Fruit fly (Drosophila melanogaster) whole organism, embryonic: ENCODE measurements around the gene fred.

Source experiments
- Asciz ChIP-seq: fragments of 200-800 bp; sonication (Bioruptor generic); optimal IDR thresholded peaks from 2 replicates; lab custom pipeline; 2017; ENCODE audit warnings: missing biosample characterization, mild to moderate bottlenecking, missing genetic modification characterization, missing genetic modification reagents
- Atf-2 ChIP-seq: fragments of 200-800 bp; sonication (Bioruptor generic); optimal IDR thresholded peaks from 2 replicates; lab custom pipeline; 2016; ENCODE audit warnings: missing biosample characterization, missing genetic modification characterization
- CG1024 ChIP-seq: fragments of 200-800 bp; sonication (Bioruptor generic); IDR thresholded peaks from 2 replicates; pipeline ENCODE4 v1.3.6; 2022; ENCODE audit warnings: missing biosample characterization, missing genetic modification characterization
- CG11456 ChIP-seq: fragments of 200-800 bp; sonication (Bioruptor generic); IDR thresholded peaks from 3 replicates; pipeline ENCODE4 v1.3.6; 2022; ENCODE audit warnings: missing biosample characterization, missing genetic modification characterization
- CG13296 ChIP-seq: fragments of 200-800 bp; sonication (Bioruptor generic); optimal IDR thresholded peaks from 3 replicates; lab custom pipeline; 2018; ENCODE audit warnings: missing biosample characterization, mild to moderate bottlenecking, missing genetic modification characterization
- CG13624 ChIP-seq: fragments of 200-800 bp; sonication (Bioruptor generic); optimal IDR thresholded peaks from 2 replicates; lab custom pipeline; 2016; ENCODE audit warnings: missing biosample characterization, missing genetic modification characterization
- CG1602 ChIP-seq: fragments of 200-800 bp; sonication (Bioruptor generic); optimal IDR thresholded peaks from 3 replicates; lab custom pipeline; 2016; ENCODE audit warnings: missing biosample characterization, missing genetic modification characterization
- CG17328 ChIP-seq: fragments of 200-800 bp; sonication (Bioruptor generic); IDR thresholded peaks from 2 replicates; pipeline ENCODE4 v1.3.6; 2022; ENCODE audit warnings: missing biosample characterization, missing genetic modification characterization
- CG17568 ChIP-seq: fragments of 200-800 bp; sonication (Bioruptor generic); optimal IDR thresholded peaks from 2 replicates; lab custom pipeline; 2018; ENCODE audit warnings: missing biosample characterization, mild to moderate bottlenecking, missing genetic modification characterization, moderate library complexity
- CG17829 ChIP-seq: fragments of 200-800 bp; optimal IDR thresholded peaks from 2 replicates; lab custom pipeline; 2019; ENCODE audit warnings: missing biosample characterization, mild to moderate bottlenecking, missing genetic modification characterization, moderate library complexity
- CG18262 ChIP-seq: fragments of 200-800 bp; optimal IDR thresholded peaks from 3 replicates; lab custom pipeline; 2019; ENCODE audit warnings: missing biosample characterization, mild to moderate bottlenecking, missing genetic modification characterization, moderate library complexity
- CG30403 ChIP-seq: fragments of 200-800 bp; sonication (Bioruptor generic); optimal IDR thresholded peaks from 3 replicates; lab custom pipeline; 2016; ENCODE audit warnings: missing biosample characterization, missing genetic modification characterization
- CG32767 ChIP-seq: fragments of 200-800 bp; sonication (Bioruptor generic); IDR thresholded peaks from 2 replicates; pipeline ENCODE4 v1.3.6; 2022; ENCODE audit warnings: missing biosample characterization, missing genetic modification characterization
- CG34422 ChIP-seq: fragments of 200-800 bp; sonication (Bioruptor generic); IDR thresholded peaks from 3 replicates; pipeline ENCODE4 v1.3.6; 2022; ENCODE audit warnings: missing biosample characterization, missing genetic modification characterization
- CG4282 ChIP-seq: fragments of 200-800 bp; sonication (Bioruptor generic); optimal IDR thresholded peaks from 2 replicates; lab custom pipeline; 2016; ENCODE audit warnings: missing biosample characterization, missing genetic modification characterization
- CG4360 ChIP-seq: fragments of 200-800 bp; sonication (Bioruptor generic); IDR thresholded peaks from 2 replicates; pipeline ENCODE4 v1.3.6; 2022; ENCODE audit warnings: missing biosample characterization, missing genetic modification characterization
- CG4617 ChIP-seq: fragments of 200-800 bp; sonication (Bioruptor generic); optimal IDR thresholded peaks from 3 replicates; lab custom pipeline; 2016; ENCODE audit warnings: missing biosample characterization, missing genetic modification characterization, borderline replicate concordance
- CG6272 ChIP-seq: fragments of 200-800 bp; sonication (Bioruptor generic); IDR thresholded peaks from 2 replicates; pipeline ENCODE4 v1.3.6; 2022; ENCODE audit warnings: missing biosample characterization, missing genetic modification characterization
- CG8765 ChIP-seq: fragments of 200-800 bp; sonication (Bioruptor generic); IDR thresholded peaks from 2 replicates; pipeline ENCODE4 v1.3.6; 2022; ENCODE audit warnings: missing biosample characterization, missing genetic modification characterization
- Dp ChIP-seq: fragments of 200-800 bp; sonication (Bioruptor generic); optimal IDR thresholded peaks from 2 replicates; lab custom pipeline; 2018; ENCODE audit warnings: missing biosample characterization, mild to moderate bottlenecking, missing genetic modification characterization, moderate library complexity
- Ets65A ChIP-seq: fragments of 200-800 bp; sonication (Bioruptor generic); peaks from one replicate; lab custom pipeline; 2016; ENCODE audit warnings: missing biosample characterization, missing genetic modification characterization
- GATAe ChIP-seq: fragments of 200-800 bp; sonication (Bioruptor generic); conservative IDR thresholded peaks from 2 replicates; pipeline ENCODE4 v1.3.6; 2022; ENCODE audit warnings: missing biosample characterization, missing genetic modification characterization
- H2.0 ChIP-seq: fragments of 200-800 bp; sonication (Bioruptor generic); IDR thresholded peaks from 2 replicates; pipeline ENCODE4 v1.3.6; 2022; ENCODE audit warnings: missing biosample characterization, missing genetic modification characterization
- Hr39 ChIP-seq: fragments of >200 bp; optimal IDR thresholded peaks from 2 replicates; lab custom pipeline; 2017
- Hr78 ChIP-seq, 2 experiments: fragments of 200-800 bp in 1 of 2; fragments of >200 bp in 1 of 2; sonication (Bioruptor generic) in 1 of 2; optimal IDR thresholded peaks; 2 replicates each; lab custom pipeline; 2017 to 2019; ENCODE audit warnings: missing biosample characterization in 2 of 2, missing genetic modification characterization in 2 of 2, mild to moderate bottlenecking in 1 of 2, moderate library complexity in 1 of 2
- Lhr ChIP-seq: fragments of 200-800 bp; sonication (Bioruptor generic); optimal IDR thresholded peaks from 3 replicates; lab custom pipeline; 2017; ENCODE audit warnings: mild to moderate bottlenecking, missing biosample characterization, missing genetic modification reagents, missing genetic modification characterization
- Myb ChIP-seq: fragments of 200-800 bp; sonication (Bioruptor generic); optimal IDR thresholded peaks from 2 replicates; lab custom pipeline; 2016; ENCODE audit warnings: missing biosample characterization, missing genetic modification characterization
- NFAT ChIP-seq: fragments of 200-800 bp; sonication (Bioruptor generic); IDR thresholded peaks from 2 replicates; pipeline ENCODE4 v1.3.6; 2022; ENCODE audit warnings: missing biosample characterization, missing genetic modification characterization
- Nf-YC ChIP-seq: fragments of 200-800 bp; optimal IDR thresholded peaks from 3 replicates; lab custom pipeline; 2019; ENCODE audit warnings: missing biosample characterization, mild to moderate bottlenecking, missing genetic modification characterization, moderate library complexity
- NfI ChIP-seq: fragments of 200-800 bp; sonication (Bioruptor generic); optimal IDR thresholded peaks from 3 replicates; lab custom pipeline; 2018; ENCODE audit warnings: missing biosample characterization, mild to moderate bottlenecking, missing genetic modification characterization, moderate library complexity
- Sox100B ChIP-seq: fragments of 200-800 bp; sonication (Bioruptor generic); optimal IDR thresholded peaks from 3 replicates; lab custom pipeline; 2018; ENCODE audit warnings: missing biosample characterization, mild to moderate bottlenecking, missing genetic modification characterization
- Sox102F ChIP-seq: fragments of 200-800 bp; sonication (Bioruptor generic); optimal IDR thresholded peaks from 2 replicates; lab custom pipeline; 2018; ENCODE audit warnings: missing biosample characterization, mild to moderate bottlenecking, missing genetic modification characterization, moderate library complexity
- Sry-β ChIP-seq: fragments of 200-800 bp; sonication (Bioruptor generic); optimal IDR thresholded peaks from 2 replicates; lab custom pipeline; 2018; ENCODE audit warnings: missing biosample characterization, mild to moderate bottlenecking, missing genetic modification characterization, moderate library complexity
- Tbp ChIP-seq: fragments of >200 bp; optimal IDR thresholded peaks from 2 replicates; lab custom pipeline; 2018; ENCODE audit warnings: missing biosample characterization, missing genetic modification characterization
- ab ChIP-seq: fragments of 200-800 bp; sonication (Bioruptor generic); optimal IDR thresholded peaks from 2 replicates; lab custom pipeline; 2016; ENCODE audit warnings: missing biosample characterization, missing genetic modification characterization
- amos ChIP-seq: fragments of 200-800 bp; sonication (Bioruptor generic); IDR thresholded peaks from 2 replicates; pipeline ENCODE4 v1.3.6; 2022; ENCODE audit warnings: missing biosample characterization, missing genetic modification characterization; ENCODE audit not compliant: partially characterized antibody
- ara ChIP-seq: fragments of 200-800 bp; sonication (Bioruptor generic); IDR thresholded peaks from 2 replicates; pipeline ENCODE4 v1.3.6; 2022; ENCODE audit warnings: missing biosample characterization, missing genetic modification characterization
- gcm ChIP-seq: fragments of 200-800 bp; sonication (Bioruptor generic); optimal IDR thresholded peaks from 2 replicates; lab custom pipeline; 2019; ENCODE audit warnings: missing biosample characterization, mild to moderate bottlenecking, missing genetic modification characterization, moderate library complexity
- gem ChIP-seq: fragments of 200-800 bp; sonication (Bioruptor generic); optimal IDR thresholded peaks from 2 replicates; lab custom pipeline; 2019; ENCODE audit warnings: missing biosample characterization, mild to moderate bottlenecking, missing genetic modification characterization, moderate library complexity
- gsb ChIP-seq: fragments of 200-800 bp; sonication (Bioruptor generic); IDR thresholded peaks from 2 replicates; pipeline ENCODE4 v1.3.6; 2022; ENCODE audit warnings: missing biosample characterization, missing genetic modification characterization
- hkb ChIP-seq, 2 experiments: fragments of 200-800 bp in 1 of 2; fragments of >200 bp in 1 of 2; sonication (Bioruptor generic) in 1 of 2; IDR thresholded peaks in 1 of 2; optimal IDR thresholded peaks in 1 of 2; 2 replicates each; pipeline versions ENCODE4 v1.3.6 to Lab custom; 2017 to 2022; ENCODE audit warnings: missing biosample characterization in 1 of 2, missing genetic modification characterization in 1 of 2
- lola ChIP-seq, 3 experiments: fragments of >200 bp in 2 of 3; fragments of 200-800 bp in 1 of 3; sonication (Bioruptor generic) in 1 of 3; optimal IDR thresholded peaks; 2 replicates each; lab custom pipeline; 2017 to 2019; ENCODE audit warnings: missing biosample characterization in 3 of 3, missing genetic modification characterization in 3 of 3, mild to moderate bottlenecking in 1 of 3, moderate library complexity in 1 of 3
- otp ChIP-seq: fragments of 200-800 bp; sonication (Bioruptor generic); IDR thresholded peaks from 3 replicates; pipeline ENCODE4, ENCODE4 v1.3.6; 2022; ENCODE audit warnings: missing biosample characterization, missing genetic modification characterization
- pita ChIP-seq: fragments of 200-800 bp; sonication (Bioruptor generic); optimal IDR thresholded peaks from 2 replicates; lab custom pipeline; 2017; ENCODE audit warnings: missing biosample characterization, mild to moderate bottlenecking, missing genetic modification characterization
- salm ChIP-seq: fragments of 200-800 bp; sonication (Bioruptor generic); optimal IDR thresholded peaks from 2 replicates; lab custom pipeline; 2018; ENCODE audit warnings: missing biosample characterization, mild to moderate bottlenecking, missing genetic modification characterization
- sim ChIP-seq: fragments of 200-800 bp; sonication (Bioruptor generic); IDR thresholded peaks from 2 replicates; pipeline ENCODE4 v1.3.6; 2022; ENCODE audit warnings: missing biosample characterization, missing genetic modification characterization
- slbo ChIP-seq: fragments of 200-800 bp; sonication (Bioruptor generic); IDR thresholded peaks from 2 replicates; pipeline ENCODE4 v1.3.6; 2022; ENCODE audit warnings: missing biosample characterization, missing genetic modification characterization
- tll ChIP-seq, 2 experiments: fragments of 200-800 bp in 1 of 2; fragments of >200 bp in 1 of 2; sonication (Bioruptor generic) in 1 of 2; optimal IDR thresholded peaks; 2 replicates each; lab custom pipeline; 2017 to 2019; ENCODE audit warnings: missing biosample characterization in 2 of 2, missing genetic modification characterization in 2 of 2, mild to moderate bottlenecking in 1 of 2, moderate library complexity in 1 of 2
- toy ChIP-seq: fragments of 200-800 bp; sonication (Bioruptor generic); IDR thresholded peaks from 2 replicates; pipeline ENCODE4 v1.3.6; 2022; ENCODE audit warnings: missing biosample characterization, missing genetic modification characterization
- wdn ChIP-seq: fragments of 200-800 bp; sonication (Bioruptor generic); IDR thresholded peaks from 2 replicates; pipeline ENCODE4 v1.3.6; 2022; ENCODE audit warnings: missing biosample characterization, missing genetic modification characterization
- wek ChIP-seq: fragments of 200-800 bp; sonication (Bioruptor generic); optimal IDR thresholded peaks from 3 replicates; lab custom pipeline; 2018; ENCODE audit warnings: missing biosample characterization, mild to moderate bottlenecking, missing genetic modification characterization, moderate library complexity
- yki ChIP-seq: fragments of >200 bp; optimal IDR thresholded peaks from 3 replicates; lab custom pipeline; 2018
- zfh2 ChIP-seq: fragments of 200-800 bp; sonication (Bioruptor generic); optimal IDR thresholded peaks from 2 replicates; lab custom pipeline; 2016; ENCODE audit warnings: missing biosample characterization, missing genetic modification characterization

fred gene

DNA sequence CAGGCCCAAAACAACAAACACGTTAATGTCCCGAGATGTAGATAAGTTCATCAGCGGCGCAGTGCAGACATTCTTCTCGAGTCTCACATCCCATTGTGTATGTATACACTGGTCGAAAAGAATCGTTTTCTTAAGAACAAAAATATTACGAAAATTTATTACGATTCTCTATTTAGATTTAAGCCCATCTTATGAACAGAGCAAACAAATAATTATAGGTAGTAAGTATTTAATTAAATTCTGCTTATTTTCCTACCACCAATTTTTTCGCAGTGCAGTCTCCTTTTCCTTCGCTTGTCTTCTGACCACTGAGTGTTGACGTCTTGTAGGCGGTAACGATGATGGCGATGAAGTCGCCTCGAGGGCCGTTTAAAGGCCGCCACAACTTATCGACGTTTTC, 130.1 kb downstream of the fred start (continued):
- no peak for TF ChIP-seq Tbp
- TF ChIP-seq CG13296 (GFP tag; lab: Kevin White, UChicago): no peak
- TF ChIP-seq wek (GFP tag; lab: Kevin White, UChicago): no peak
- peak; percentile 55; the same call in 1 of the 3 replicates for TF ChIP-seq otp (GFP tag; lab: Robert Waterston, UW)
- TF ChIP-seq Hr39: no peak
- TF ChIP-seq gcm (GFP tag; lab: Kevin White, UChicago): peak; percentile 65
- TF ChIP-seq CG17829: peak; percentile 74
- TF ChIP-seq Sry-β (GFP tag; lab: Kevin White, UChicago): no peak
- TF ChIP-seq tll (GFP tag; optimal IDR thresholded peaks at IDR 0.05; lab: Kevin White, UChicago): peak in 1 of 2 experiments; percentile 78
- TF ChIP-seq CG4360: peak; percentile 76
- TF ChIP-seq Atf-2 (GFP tag; lab: Kevin White, UChicago): peak; percentile 60
- TF ChIP-seq Nf-YC (tag; lab: Kevin White, UChicago): no peak
- TF ChIP-seq ab (GFP tag; lab: Kevin White, UChicago): no peak
- TF ChIP-seq hkb (optimal IDR thresholded peaks at IDR 0.05; lab: Kevin White, UChicago): no peak
- TF ChIP-seq hkb (GFP tag; IDR thresholded peaks at IDR 0.05; lab: Robert Waterston, UW): no peak
- no peak for TF ChIP-seq CG1024
- no peak for TF ChIP-seq CG34422 (GFP tag; lab: Robert Waterston, UW)
- TF ChIP-seq gsb (GFP tag; lab: Robert Waterston, UW): no peak
- TF ChIP-seq toy (GFP tag; lab: Robert Waterston, UW): no peak
- TF ChIP-seq pita (GFP tag; lab: Kevin White, UChicago): no peak
- peak; percentile 65 for TF ChIP-seq Ets65A (GFP tag; lab: Kevin White, UChicago)
- TF ChIP-seq Sox100B: no peak
- no peak for TF ChIP-seq CG6272
- no peak for TF ChIP-seq slbo (GFP tag; lab: Robert Waterston, UW)
- no peak for TF ChIP-seq Sox102F (GFP tag; lab: Kevin White, UChicago)
- no peak for TF ChIP-seq CG13624 (GFP tag; lab: Kevin White, UChicago)
- no peak for TF ChIP-seq Lhr (GFP tag; lab: Kevin White, UChicago)
- TF ChIP-seq Myb: no peak
- peak; percentile 74 for TF ChIP-seq CG17328 (GFP tag; lab: Robert Waterston, UW)
- no peak for TF ChIP-seq wdn (GFP tag; lab: Robert Waterston, UW)
- TF ChIP-seq sim: peak; percentile 66
- no peak for TF ChIP-seq CG11456 (GFP tag; lab: Robert Waterston, UW)
- no peak for TF ChIP-seq CG4282 (GFP tag; lab: Kevin White, UChicago)
- TF ChIP-seq Hr78 (GFP tag; optimal IDR thresholded peaks at IDR 0.05; lab: Kevin White, UChicago): no peak

dm6 chr2L:3858118-3858517, 133.4 kb downstream of the fred start:
- TF ChIP-seq NFAT (no peak), CG30403 (GFP tag; lab: Kevin White, UChicago) (no peak), CG18262 (no peak), CG32767 (no peak), Asciz (GFP tag; lab: Kevin White, UChicago) (no peak), ara (GFP tag; lab: Robert Waterston, UW) (no peak), salm (tag; lab: Kevin White, UChicago) (no peak), yki (lab: Kevin White, UChicago) (no peak), lola (GFP tag; optimal IDR thresholded peaks at IDR 0.05; lab: Kevin White, UChicago) (peak in 1 of 3 experiments; percentile 7), H2.0 (GFP tag; lab: Robert Waterston, UW) (peak; percentile 13; the same call in 1 of the 2 replicates), CG4617 (GFP tag; lab: Kevin White, UChicago) (no peak), CG17568 (no peak), zfh2 (GFP tag; lab: Kevin White, UChicago) (no peak), CG8765 (GFP tag; lab: Robert Waterston, UW) (no peak), NfI (GFP tag; lab: Kevin White, UChicago) (no peak), gem (peak; percentile 42), amos (GFP tag; lab: Robert Waterston, UW) (no peak), sim (no peak), CG1602 (GFP tag; lab: Kevin White, UChicago) (no peak), GATAe (GFP tag; lab: Robert Waterston, UW) (no peak), Dp (GFP tag; lab: Kevin White, UChicago) (no peak)
